Fruit fly (Drosophila melanogaster) whole organism: Measurements from ENCODE around the gene aay.

Source experiments
- CG8478 ChIP-seq: fragments of >200 bp; optimal IDR thresholded peaks from 2 replicates; lab custom pipeline; 2018; ENCODE audit warnings: inconsistent platforms
- Dll ChIP-seq: fragments of >200 bp; optimal IDR thresholded peaks from 2 replicates; lab custom pipeline; 2017
- EcR ChIP-seq, 2 experiments: fragments of >200 bp; optimal IDR thresholded peaks; 2 replicates each; lab custom pipeline; 2017; ENCODE audit warnings: missing biosample characterization in 2 of 2, missing genetic modification characterization in 2 of 2, missing genetic modification reagents in 2 of 2
- pan ChIP-seq: fragments of >200 bp; optimal IDR thresholded peaks from 2 replicates; lab custom pipeline; 2017
- psq ChIP-seq: fragments of >200 bp; optimal IDR thresholded peaks from 2 replicates; lab custom pipeline; 2017
- usp ChIP-seq: fragments of >200 bp; optimal IDR thresholded peaks from 2 replicates; lab custom pipeline; 2017; ENCODE audit warnings: missing biosample characterization, missing genetic modification characterization, mixed read lengths

The aay gene

dm6 chr3L:9401354-9402156 is 21.5 kb upstream of the aay start:
- TF ChIP-seq psq (lab: Kevin White, UChicago), result no peak
- TF ChIP-seq Dll (lab: Kevin White, UChicago), result no peak
- no peak for TF ChIP-seq EcR (GFP tag; optimal IDR thresholded peaks at IDR 0.05; lab: Kevin White, UChicago)
- TF ChIP-seq usp, result no peak
- TF ChIP-seq CG8478 (lab: Kevin White, UChicago), result peak; percentile 48
- TF ChIP-seq pan (lab: Kevin White, UChicago), result no peak

DNA sequence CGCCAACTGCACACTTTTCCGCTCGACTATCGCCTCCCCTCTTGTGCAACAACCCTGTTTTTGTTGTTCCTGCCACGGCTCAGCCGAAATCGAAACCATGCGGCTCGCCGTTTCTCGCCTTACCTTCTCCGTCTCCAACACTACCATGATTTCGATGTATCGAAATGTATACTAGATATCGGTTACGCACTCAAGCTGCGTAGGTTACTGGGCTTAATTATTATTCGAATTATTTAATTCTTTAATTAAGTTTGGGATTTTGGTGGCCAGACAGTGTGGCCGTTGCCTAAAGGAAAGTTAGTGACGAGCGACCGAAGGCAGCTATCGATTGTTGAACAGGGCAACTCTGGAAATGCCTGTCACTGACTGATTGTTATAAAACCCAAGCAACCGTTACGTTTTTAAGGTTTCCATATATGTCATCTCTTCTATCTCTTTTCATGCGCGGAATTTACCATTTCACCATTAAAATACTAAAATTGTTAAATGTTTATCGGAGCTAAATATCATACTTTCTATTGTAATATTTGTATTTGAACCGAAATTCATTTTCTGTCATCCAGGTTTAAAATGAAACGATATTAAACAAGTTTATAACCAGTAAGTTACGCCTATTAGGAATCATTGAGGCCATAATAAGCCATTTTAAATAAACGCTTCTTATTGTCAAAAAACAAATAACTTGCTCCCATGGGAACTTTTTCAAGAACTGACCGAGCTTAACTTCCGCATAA is 20.7 kb upstream of the aay start, which contains the start of gene eIF4E1:
TSS of gene eIF4E1 (minus strand) at position 304 of the 734 bp plus-strand sequence.
- TF ChIP-seq psq (lab: Kevin White, UChicago), result no peak
- TF ChIP-seq EcR (GFP tag; optimal IDR thresholded peaks at IDR 0.05; lab: Kevin White, UChicago), result no peak
- TF ChIP-seq pan (lab: Kevin White, UChicago), result no peak
- no peak for TF ChIP-seq CG8478 (lab: Kevin White, UChicago)
- no peak for TF ChIP-seq usp
- TF ChIP-seq Dll (lab: Kevin White, UChicago), result no peak

DNA sequence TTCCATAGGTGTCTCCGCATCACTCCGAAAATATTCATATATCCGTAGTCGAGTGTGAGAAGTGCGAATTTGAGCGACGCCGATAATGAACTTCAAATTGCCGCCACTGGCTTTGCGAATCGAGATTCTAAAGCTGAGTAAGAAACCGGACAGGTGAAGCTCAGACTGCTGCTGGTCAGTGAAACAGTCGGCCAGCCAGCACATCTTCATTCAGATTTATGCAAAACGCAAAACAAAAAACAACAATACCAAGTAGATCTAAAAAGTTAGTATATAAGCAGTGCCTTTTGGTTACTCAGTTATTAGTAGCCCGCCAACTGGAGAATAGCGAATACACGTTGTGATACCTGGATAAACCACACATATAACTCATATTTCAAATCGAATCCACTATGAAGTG is 18.6 kb upstream of the aay start, which contains the start of gene Cpr67B:
TSS of gene Cpr67B (plus strand) at position 301 of the 400 bp plus-strand sequence.
- TF ChIP-seq CG8478 (lab: Kevin White, UChicago) (no peak), Dll (lab: Kevin White, UChicago) (no peak), EcR (GFP tag; optimal IDR thresholded peaks at IDR 0.05; lab: Kevin White, UChicago) (no peak), psq (lab: Kevin White, UChicago) (no peak), pan (lab: Kevin White, UChicago) (no peak), usp (no peak)

DNA sequence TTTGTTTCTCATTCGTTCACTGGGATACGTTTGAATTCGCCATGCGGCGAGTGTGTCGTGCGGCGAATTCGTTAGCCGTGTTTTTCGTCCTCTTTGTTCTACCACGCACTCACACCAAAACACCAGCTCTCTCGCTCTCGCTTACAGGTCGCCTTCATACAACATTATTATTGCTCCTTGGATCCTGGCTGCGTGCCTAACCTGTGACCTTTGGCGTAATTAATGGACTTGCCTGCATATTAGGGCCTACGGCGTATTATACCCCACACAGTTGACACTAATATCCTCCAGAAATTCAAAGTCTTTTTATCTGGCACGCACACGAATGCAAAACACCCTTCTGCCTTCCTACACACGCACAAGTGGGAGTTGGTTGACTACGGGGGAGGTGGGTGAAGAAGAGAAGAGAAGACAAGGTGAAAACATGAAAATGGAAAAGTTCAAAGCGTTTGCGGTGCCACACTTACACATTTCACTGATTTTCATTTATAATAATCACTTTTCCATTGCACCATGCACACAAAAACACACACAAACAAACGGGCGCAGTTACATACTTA is 12.9 kb upstream of the aay start:
- TF ChIP-seq pan (lab: Kevin White, UChicago) (no peak), usp (no peak), Dll (lab: Kevin White, UChicago) (no peak)

dm6 chr3L:9410754-9411423 is 12.2 kb upstream of the aay start, which contains the start of the genes CG4022 and Cpsf5:
Gene CG4022, minus strand, starts transcription at chr3L:9410832.
Gene Cpsf5, plus strand, starts transcription at chr3L:9411038.
- TF ChIP-seq usp (no peak), pan (lab: Kevin White, UChicago) (no peak), CG8478 (lab: Kevin White, UChicago) (no peak), EcR (GFP tag; optimal IDR thresholded peaks at IDR 0.05; lab: Kevin White, UChicago) (no peak), Dll (lab: Kevin White, UChicago) (no peak), psq (lab: Kevin White, UChicago) (no peak)

DNA sequence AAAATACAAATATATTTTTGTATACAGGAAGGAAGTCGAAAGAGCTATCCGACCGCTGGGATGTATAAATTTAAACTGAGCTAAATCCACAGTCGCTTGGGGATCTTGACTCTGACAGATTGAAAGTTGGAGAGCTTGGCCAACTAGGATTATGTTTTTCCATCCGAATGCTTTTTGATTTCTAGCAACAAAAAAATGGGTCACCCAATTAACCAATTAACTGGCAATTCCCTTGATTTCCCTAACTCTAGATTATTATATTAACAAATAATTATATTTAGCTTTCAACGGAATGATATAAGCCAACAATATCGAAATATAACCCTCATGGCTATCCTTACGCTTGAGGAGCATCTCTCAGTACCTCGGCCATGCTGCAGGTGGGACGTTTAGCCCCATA is 5.8 kb upstream of the aay start, which contains the start of gene CG3982:
TSS of gene CG3982 (minus strand) at position 101 of the 400 bp plus-strand sequence.
- TF ChIP-seq pan (lab: Kevin White, UChicago) (no peak), psq (lab: Kevin White, UChicago) (no peak)

DNA sequence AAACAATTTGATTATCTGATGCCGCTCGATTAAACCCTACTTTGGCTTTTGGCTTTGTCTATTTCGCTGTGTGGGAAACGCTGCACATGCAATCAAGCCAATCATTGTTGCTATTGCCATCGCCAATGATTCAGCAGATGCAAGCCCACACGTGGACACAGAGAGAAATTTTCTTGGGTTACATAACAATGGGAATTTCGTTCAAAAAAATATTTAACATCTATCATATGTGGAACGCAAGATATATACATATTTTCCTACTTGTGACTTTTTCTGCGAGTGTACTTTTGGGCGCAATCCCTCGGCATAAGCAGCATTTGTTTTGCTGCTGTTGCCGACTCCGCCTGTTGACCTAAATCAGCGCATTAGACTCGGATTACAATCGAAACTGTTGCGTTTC is 3.7 kb upstream of the aay start:
- TF ChIP-seq EcR (GFP tag; optimal IDR thresholded peaks at IDR 0.05; lab: Kevin White, UChicago), result no peak
- TF ChIP-seq psq (lab: Kevin White, UChicago), result no peak
- no peak for TF ChIP-seq Dll (lab: Kevin White, UChicago)
- TF ChIP-seq usp, result no peak

DNA sequence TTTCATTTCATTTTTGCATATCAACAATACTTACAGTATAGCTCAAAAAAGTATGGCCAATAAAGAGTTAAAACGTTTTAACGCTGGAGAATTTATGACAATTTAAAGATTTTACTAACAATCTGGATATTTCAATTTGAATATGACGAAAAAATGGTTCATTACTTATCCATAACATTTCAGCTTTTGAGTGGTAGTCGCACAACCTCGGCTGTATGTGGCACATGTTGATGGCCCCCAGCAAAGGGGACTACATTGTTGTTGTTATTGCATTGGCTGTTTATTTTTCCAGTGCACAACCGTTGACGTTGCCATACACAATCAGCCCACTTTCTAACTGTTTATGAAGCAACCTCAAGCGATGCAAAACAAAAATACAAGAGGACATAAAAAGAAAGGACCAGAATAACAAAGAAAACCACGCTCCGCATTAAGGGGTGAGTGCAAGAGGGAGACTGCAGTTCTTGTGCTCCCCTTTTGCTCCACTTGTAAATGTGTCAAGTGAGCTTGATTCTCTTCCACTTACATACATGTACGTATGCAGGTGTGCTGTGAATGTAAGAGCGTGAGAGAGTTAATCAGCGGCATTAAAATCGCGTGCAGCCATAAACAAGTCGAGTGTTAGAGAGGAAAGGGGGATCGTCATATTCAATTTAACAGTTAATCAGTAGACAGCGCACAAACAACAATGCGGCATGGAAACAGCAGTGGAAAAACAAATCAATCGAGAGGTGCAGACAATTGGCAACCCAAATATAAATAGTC is 2.8 kb upstream of the aay start:
- TF ChIP-seq CG8478 (lab: Kevin White, UChicago), result no peak
- no peak for TF ChIP-seq psq (lab: Kevin White, UChicago)
- TF ChIP-seq EcR (GFP tag; optimal IDR thresholded peaks at IDR 0.05; lab: Kevin White, UChicago), result no peak
- TF ChIP-seq pan (lab: Kevin White, UChicago), result no peak
- no peak for TF ChIP-seq usp
- no peak for TF ChIP-seq Dll (lab: Kevin White, UChicago)

- TF ChIP-seq Dll (lab: Kevin White, UChicago), result no peak
- TF ChIP-seq CG8478 (lab: Kevin White, UChicago), result no peak
- no peak for TF ChIP-seq EcR (GFP tag; optimal IDR thresholded peaks at IDR 0.05; lab: Kevin White, UChicago)
- no peak for TF ChIP-seq pan (lab: Kevin White, UChicago)
- no peak for TF ChIP-seq usp
- TF ChIP-seq psq (lab: Kevin White, UChicago), result no peak
These were observed 2.3 kb upstream of the aay start for dm6 chr3L:9420819-9421130.

DNA sequence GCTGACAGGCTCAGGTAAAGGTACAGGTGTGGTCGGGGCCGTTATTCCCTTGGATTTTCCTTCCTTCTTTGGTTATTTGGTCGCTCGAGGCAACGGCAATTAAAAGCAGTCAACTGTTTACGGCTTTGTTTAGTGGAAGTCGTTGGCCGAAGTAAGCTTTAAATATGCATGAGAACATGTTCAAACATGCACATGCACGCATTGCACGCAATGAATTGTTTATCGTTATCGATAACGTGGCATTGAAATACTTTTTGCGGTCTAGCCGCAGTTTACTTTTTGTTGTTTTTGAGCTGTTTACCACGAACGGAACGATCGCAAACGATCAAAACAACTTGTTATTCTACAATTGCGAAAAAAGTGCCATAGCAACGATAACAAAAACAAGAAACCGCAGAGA is 1.4 kb upstream of the aay start:
- TF ChIP-seq pan (lab: Kevin White, UChicago), result no peak
- TF ChIP-seq psq (lab: Kevin White, UChicago), result no peak
- TF ChIP-seq usp, result no peak
- no peak for TF ChIP-seq CG8478 (lab: Kevin White, UChicago)
- no peak for TF ChIP-seq Dll (lab: Kevin White, UChicago)
- TF ChIP-seq EcR (GFP tag; optimal IDR thresholded peaks at IDR 0.05; lab: Kevin White, UChicago), result no peak
